Worm (Caenorhabditis elegans) whole organism, L4/young adult: Measurements from ENCODE around the gene C01G10.7.
"Not testable (repeated sequence)": the region's sequence is repeated elsewhere in the genome, so short reads cannot be mapped to it uniquely, and the experiment has no call there.

Experiments
- W03F9.2 ChIP-seq: fragments of 150-350 bp; optimal IDR thresholded peaks from 2 replicates; lab custom pipeline; 2014; ENCODE audit warnings: missing biosample characterization, missing genetic modification characterization
- dao-5 ChIP-seq: sonication (generic microtip); optimal IDR thresholded peaks from 2 replicates; lab custom pipeline; 2016; ENCODE audit warnings: missing genotype, missing genetic modification characterization, moderate library complexity, missing compliant biosample characterization
- him-1 ChIP-seq: sonication (generic microtip); optimal IDR thresholded peaks from 2 replicates; lab custom pipeline; 2016; ENCODE audit warnings: missing genotype, missing genetic modification reagents, missing genetic modification characterization, missing compliant biosample characterization

- TF ChIP-seq dao-5, him-1, W03F9.2 (tag; lab: Kevin White, UChicago): not testable (repeated sequence)
Measured at ce11 chrV:15105893-15106598, 20.5 kb downstream of the C01G10.7 start, which contains the start of gene C01G10.14.
